Fruit fly (Drosophila melanogaster) whole organism, adult: Measurements from ENCODE around the gene CG18265.

Experiments
- CG11617 ChIP-seq: fragments of 200-800 bp; sonication (Bioruptor generic); optimal IDR thresholded peaks from 2 replicates; lab custom pipeline; 2017; ENCODE audit warnings: mild to moderate bottlenecking, missing biosample characterization, missing genetic modification reagents, missing genetic modification characterization
- CG12768 ChIP-seq: fragments of 200-800 bp; sonication (Bioruptor generic); optimal IDR thresholded peaks from 2 replicates; lab custom pipeline; 2017; ENCODE audit warnings: missing biosample characterization, missing genetic modification characterization, mild to moderate bottlenecking, moderate library complexity, missing genetic modification reagents
- CG14711 ChIP-seq: fragments of 200-800 bp; sonication (Bioruptor generic); optimal IDR thresholded peaks from 2 replicates; lab custom pipeline; 2018; ENCODE audit warnings: missing biosample characterization, mild to moderate bottlenecking, missing genetic modification characterization, moderate library complexity
- CG1620 ChIP-seq: fragments of 200-800 bp; sonication (Bioruptor generic); optimal IDR thresholded peaks from 2 replicates; lab custom pipeline; 2016; ENCODE audit warnings: missing biosample characterization, missing genetic modification characterization
- CG33017 ChIP-seq: fragments of 200-800 bp; sonication (Bioruptor generic); optimal IDR thresholded peaks from 2 replicates; lab custom pipeline; 2018; ENCODE audit warnings: missing biosample characterization, mild to moderate bottlenecking, missing genetic modification characterization, moderate library complexity
- CG5204 ChIP-seq: fragments of 200-800 bp; sonication (Bioruptor generic); optimal IDR thresholded peaks from 2 replicates; lab custom pipeline; 2016; ENCODE audit warnings: missing biosample characterization, missing genetic modification characterization
- CG7045 ChIP-seq: fragments of 200-800 bp; sonication (Bioruptor generic); optimal IDR thresholded peaks from 2 replicates; lab custom pipeline; 2017; ENCODE audit warnings: missing biosample characterization, mild to moderate bottlenecking, missing genetic modification characterization
- CG7101 ChIP-seq: fragments of 200-800 bp; sonication (Bioruptor generic); optimal IDR thresholded peaks from 2 replicates; lab custom pipeline; 2018; ENCODE audit warnings: missing biosample characterization, mild to moderate bottlenecking, missing genetic modification characterization, moderate library complexity
- Clk ChIP-seq: fragments of 200-800 bp; sonication (Bioruptor generic); optimal IDR thresholded peaks from 2 replicates; lab custom pipeline; 2017; ENCODE audit warnings: missing biosample characterization, missing genetic modification characterization
- Crg-1 ChIP-seq: fragments of 200-800 bp; sonication (Bioruptor generic); optimal IDR thresholded peaks from 2 replicates; lab custom pipeline; 2016; ENCODE audit warnings: missing biosample characterization, missing genetic modification characterization
- Hr96 ChIP-seq: fragments of 200-800 bp; sonication (Bioruptor generic); optimal IDR thresholded peaks from 2 replicates; lab custom pipeline; 2016; ENCODE audit warnings: missing biosample characterization, missing genetic modification characterization
- Mnt ChIP-seq: fragments of 200-800 bp; sonication (Bioruptor generic); optimal IDR thresholded peaks from 2 replicates; lab custom pipeline; 2016; ENCODE audit warnings: missing biosample characterization, mild to moderate bottlenecking, missing genetic modification characterization
- bab1 ChIP-seq: fragments of 200-800 bp; sonication (Bioruptor generic); optimal IDR thresholded peaks from 3 replicates; lab custom pipeline; 2019; ENCODE audit warnings: missing biosample characterization, mild to moderate bottlenecking, missing genetic modification characterization, moderate library complexity
- cic ChIP-seq: fragments of 200-800 bp; sonication (Bioruptor generic); optimal IDR thresholded peaks from 2 replicates; lab custom pipeline; 2017; ENCODE audit warnings: missing biosample characterization, mild to moderate bottlenecking, missing genetic modification characterization, moderate library complexity
- cnc ChIP-seq, 2 experiments: fragments of >200 bp; optimal IDR thresholded peaks; 2 replicates each; lab custom pipeline; 2017
- kay ChIP-seq: fragments of 200-800 bp; sonication (Bioruptor generic); peaks from one replicate; lab custom pipeline; 2016; ENCODE audit warnings: missing biosample characterization, missing genetic modification characterization, borderline replicate concordance
- ovo ChIP-seq: fragments of 200-800 bp; sonication (Bioruptor generic); optimal IDR thresholded peaks from 2 replicates; lab custom pipeline; 2016; ENCODE audit warnings: missing biosample characterization, missing genetic modification characterization
- pad ChIP-seq: fragments of 200-800 bp; sonication (Bioruptor generic); optimal IDR thresholded peaks from 3 replicates; lab custom pipeline; 2017; ENCODE audit warnings: missing biosample characterization, missing genetic modification characterization, mild to moderate bottlenecking, moderate library complexity, missing genetic modification reagents
- tj ChIP-seq: fragments of 200-800 bp; sonication (Bioruptor generic); optimal IDR thresholded peaks from 3 replicates; lab custom pipeline; 2017; ENCODE audit warnings: missing biosample characterization, mild to moderate bottlenecking, missing genetic modification characterization, moderate library complexity
- toe ChIP-seq: fragments of 200-800 bp; sonication (Bioruptor generic); optimal IDR thresholded peaks from 2 replicates; lab custom pipeline; 2016; ENCODE audit warnings: missing biosample characterization, missing genetic modification characterization

Gene CG18265

dm6 chr3L:17433555-17433954 lies 5.6 kb upstream of the CG18265 start, which contains the start of the genes Coq4 and CG32176:
Coq4 (minus strand) TSS chr3L:17433621.
CG32176 (plus strand) TSS chr3L:17433868.
- TF ChIP-seq pad (GFP tag; lab: Kevin White, UChicago) (peak; percentile 81), toe (GFP tag; lab: Kevin White, UChicago) (peak; percentile 98), CG5204 (GFP tag; lab: Kevin White, UChicago) (peak; percentile 98), tj (GFP tag; lab: Kevin White, UChicago) (peak; percentile 82), ovo (GFP tag; lab: Kevin White, UChicago) (peak; percentile 90), CG1620 (GFP tag; lab: Kevin White, UChicago) (peak; percentile 98), CG7045 (peak; percentile 96), CG11617 (peak; percentile 94), Crg-1 (GFP tag; lab: Kevin White, UChicago) (peak; percentile 96), CG7101 (tag; lab: Kevin White, UChicago) (peak; percentile 96), kay (peak; percentile 98), bab1 (GFP tag; lab: Kevin White, UChicago) (peak; percentile 97), cnc (optimal IDR thresholded peaks at IDR 0.05; lab: Kevin White, UChicago) (no peak), CG14711 (peak; percentile 88), CG33017 (tag; lab: Kevin White, UChicago) (peak; percentile 93), cic (peak; percentile 17), Clk (GFP tag; lab: Kevin White, UChicago) (peak; percentile 90), CG12768 (GFP tag; lab: Kevin White, UChicago) (peak; percentile 93), Hr96 (GFP tag; lab: Kevin White, UChicago) (peak; percentile 96), Mnt (peak; percentile 90)

dm6 chr3L:17436331-17436730 lies 2.9 kb upstream of the CG18265 start, which contains the start of gene CG12229:
CG12229 (minus strand) TSS chr3L:17436431.
- TF ChIP-seq tj (GFP tag; lab: Kevin White, UChicago) (no peak), CG7045 (no peak), CG5204 (GFP tag; lab: Kevin White, UChicago) (no peak), Hr96 (GFP tag; lab: Kevin White, UChicago) (no peak), CG12768 (GFP tag; lab: Kevin White, UChicago) (no peak), Clk (GFP tag; lab: Kevin White, UChicago) (no peak), CG11617 (no peak), Mnt (no peak), toe (GFP tag; lab: Kevin White, UChicago) (no peak), CG1620 (GFP tag; lab: Kevin White, UChicago) (no peak), pad (GFP tag; lab: Kevin White, UChicago) (no peak), kay (no peak), Crg-1 (GFP tag; lab: Kevin White, UChicago) (no peak), CG33017 (tag; lab: Kevin White, UChicago) (no peak), ovo (GFP tag; lab: Kevin White, UChicago) (no peak), cnc (optimal IDR thresholded peaks at IDR 0.05; lab: Kevin White, UChicago) (no peak), bab1 (GFP tag; lab: Kevin White, UChicago) (no peak), cic (no peak), CG14711 (no peak), CG7101 (tag; lab: Kevin White, UChicago) (no peak)

dm6 chr3L:17441602-17442001 lies 2.4 kb downstream of the CG18265 start:
- TF ChIP-seq CG14711 (no peak), Clk (GFP tag; lab: Kevin White, UChicago) (no peak), tj (GFP tag; lab: Kevin White, UChicago) (no peak), CG7045 (no peak), ovo (GFP tag; lab: Kevin White, UChicago) (no peak), pad (GFP tag; lab: Kevin White, UChicago) (no peak), toe (GFP tag; lab: Kevin White, UChicago) (no peak), cic (no peak), CG5204 (GFP tag; lab: Kevin White, UChicago) (no peak), Crg-1 (GFP tag; lab: Kevin White, UChicago) (no peak), CG33017 (tag; lab: Kevin White, UChicago) (no peak), CG11617 (no peak), cnc (optimal IDR thresholded peaks at IDR 0.05; lab: Kevin White, UChicago) (no peak)

dm6 chr3L:17444569-17444968 lies 5.4 kb downstream of the CG18265 start:
- TF ChIP-seq bab1 (GFP tag; lab: Kevin White, UChicago) (no peak), CG33017 (tag; lab: Kevin White, UChicago) (no peak), kay (no peak), cic (no peak), CG7045 (no peak), tj (GFP tag; lab: Kevin White, UChicago) (no peak), CG14711 (no peak), toe (GFP tag; lab: Kevin White, UChicago) (no peak), pad (GFP tag; lab: Kevin White, UChicago) (no peak), CG1620 (GFP tag; lab: Kevin White, UChicago) (no peak), CG12768 (GFP tag; lab: Kevin White, UChicago) (no peak)

dm6 chr3L:17445629-17446431 lies 6.6 kb downstream of the CG18265 start:
- TF ChIP-seq tj (GFP tag; lab: Kevin White, UChicago) (no peak), CG11617 (no peak), CG7045 (no peak), CG12768 (GFP tag; lab: Kevin White, UChicago) (no peak), pad (GFP tag; lab: Kevin White, UChicago) (no peak), CG14711 (no peak), CG5204 (GFP tag; lab: Kevin White, UChicago) (no peak), Clk (GFP tag; lab: Kevin White, UChicago) (no peak), Crg-1 (GFP tag; lab: Kevin White, UChicago) (no peak), CG1620 (GFP tag; lab: Kevin White, UChicago) (no peak), cnc (optimal IDR thresholded peaks at IDR 0.05; lab: Kevin White, UChicago) (no peak), cic (no peak), CG33017 (tag; lab: Kevin White, UChicago) (no peak), Hr96 (GFP tag; lab: Kevin White, UChicago) (no peak), kay (no peak), bab1 (GFP tag; lab: Kevin White, UChicago) (no peak)
